Worm (Caenorhabditis elegans): ENCODE data around the gene gcsh-1.

DNA sequence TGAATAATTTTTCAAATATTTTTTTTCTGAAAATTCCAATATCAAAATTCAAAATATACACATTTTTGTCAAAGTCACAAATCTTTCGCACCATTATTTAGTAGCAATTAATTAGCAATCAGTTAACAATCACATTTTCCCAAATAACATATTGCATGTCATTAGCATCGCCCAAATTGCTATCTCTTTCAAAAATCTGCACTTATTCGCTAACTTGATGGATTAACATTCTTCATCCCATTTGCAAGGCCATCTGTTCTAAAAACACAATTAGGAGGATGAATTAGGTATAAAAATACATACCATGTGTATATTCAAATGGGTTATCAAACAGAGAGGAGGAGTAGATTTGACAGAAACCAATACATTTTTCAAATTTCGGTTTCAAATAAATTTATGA lies 27.5 kb downstream of the gcsh-1 start:
- no peak for TF ChIP-seq tbx-37 (GFP tag; conservative IDR thresholded peaks at IDR 0.05)
- TF ChIP-seq ama-1 (optimal IDR thresholded peaks at IDR 0.05), result no peak
- TF ChIP-seq tra-4 (tag; optimal IDR thresholded peaks at IDR 0.05), result no peak
- no peak for TF ChIP-seq scrt-1 (GFP tag; IDR thresholded peaks at IDR 0.05)
- no peak for TF ChIP-seq pes-1 (GFP tag; IDR thresholded peaks at IDR 0.05)
- no peak for TF ChIP-seq hnd-1 (tag; optimal IDR thresholded peaks at IDR 0.05)
- no peak for TF ChIP-seq aly-1 (tag; optimal IDR thresholded peaks at IDR 0.05)
- no peak for TF ChIP-seq ceh-36 (tag; optimal IDR thresholded peaks at IDR 0.05)
- no peak for TF ChIP-seq hmbx-1 (tag; optimal IDR thresholded peaks at IDR 0.05)
- no peak for TF ChIP-seq hmg-4 (GFP tag; optimal IDR thresholded peaks at IDR 0.05)

Data from whole organism, early embryonic.